Worm (Caenorhabditis elegans): ENCODE measurements around the gene spig-5.

DNA sequence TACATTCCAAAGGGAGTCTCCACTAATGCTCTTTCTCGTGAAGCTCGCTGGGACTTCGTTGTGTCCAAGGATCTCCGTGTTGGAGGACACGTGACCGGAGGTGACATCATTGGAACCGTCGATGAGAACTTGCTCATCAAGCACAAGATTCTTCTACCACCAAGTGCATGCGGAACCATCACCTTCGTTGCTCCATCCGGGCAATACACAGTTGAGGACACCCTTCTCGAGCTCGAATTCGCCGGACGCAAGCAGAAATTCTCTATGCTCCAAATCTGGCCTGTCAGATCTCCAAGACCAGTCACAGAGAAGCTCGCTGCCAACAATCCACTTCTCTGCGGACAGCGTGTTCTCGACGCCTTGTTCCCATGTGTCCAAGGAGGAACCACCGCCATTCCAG, 43.8 kb downstream of the spig-5 start:
- TF ChIP-seq cog-1 (tag; optimal IDR thresholded peaks at IDR 0.05) (no peak), flt-1 (GFP tag; IDR thresholded peaks at IDR 0.05) (0 out of 2 replicates have a peak, but pooled peaks have one; percentile 57)

Measured in whole organism, midembryonic.